Fruit fly (Drosophila melanogaster) whole organism, wandering third instar larva: Measurements from ENCODE around the gene sgg.

Source experiments
- Abd-B ChIP-seq: fragments of >200 bp; optimal IDR thresholded peaks from 2 replicates; lab custom pipeline; 2017; ENCODE audit warnings: missing biosample characterization, missing genetic modification characterization
- CG32264 ChIP-seq: fragments of 200-800 bp; sonication (Bioruptor generic); optimal IDR thresholded peaks from 2 replicates; lab custom pipeline; 2016; ENCODE audit warnings: missing biosample characterization, missing genetic modification characterization
- CG9705 ChIP-seq: fragments of 200-800 bp; sonication (Bioruptor generic); optimal IDR thresholded peaks from 2 replicates; lab custom pipeline; 2018; ENCODE audit warnings: missing biosample characterization, mild to moderate bottlenecking, missing genetic modification characterization
- CrebA ChIP-seq: fragments of 200-800 bp; sonication (Bioruptor generic); optimal IDR thresholded peaks from 2 replicates; lab custom pipeline; 2016; ENCODE audit warnings: missing biosample characterization, mild to moderate bottlenecking, missing genetic modification characterization, borderline replicate concordance
- Dfd ChIP-seq: fragments of >200 bp; optimal IDR thresholded peaks from 2 replicates; lab custom pipeline; 2017; ENCODE audit warnings: missing biosample characterization, missing genetic modification characterization
- Dif ChIP-seq: fragments of 200-275, 200-300 bp; sonication (Bioruptor generic); optimal IDR thresholded peaks from 2 replicates; lab custom pipeline; 2018; ENCODE audit warnings: missing biosample characterization, missing genetic modification characterization; ENCODE audit not compliant: partially characterized antibody
- GATAd ChIP-seq: sonication (Bioruptor generic); optimal IDR thresholded peaks from 2 replicates; lab custom pipeline; 2016; ENCODE audit warnings: missing biosample characterization, missing genetic modification characterization
- HLH106 ChIP-seq: fragments of 200-800 bp; optimal IDR thresholded peaks from 3 replicates; lab custom pipeline; 2019; ENCODE audit warnings: missing biosample characterization, mild to moderate bottlenecking, missing genetic modification characterization, moderate library complexity
- Hnf4 ChIP-seq: fragments of 200-800 bp; sonication (Bioruptor generic); optimal IDR thresholded peaks from 2 replicates; lab custom pipeline; 2016; ENCODE audit warnings: missing biosample characterization, mild to moderate bottlenecking, missing genetic modification characterization
- Hr78 ChIP-seq: fragments of >200 bp; optimal IDR thresholded peaks from 2 replicates; lab custom pipeline; 2017; ENCODE audit warnings: missing biosample characterization, missing genetic modification characterization
- Hr83 ChIP-seq: fragments of 200-300 bp; sonication (Bioruptor generic); optimal IDR thresholded peaks from 2 replicates; lab custom pipeline; 2016; ENCODE audit warnings: missing biosample characterization, mild to moderate bottlenecking, missing genetic modification characterization, moderate library complexity; ENCODE audit not compliant: poor library complexity, severe bottlenecking
- Jra ChIP-seq: sonication (Bioruptor generic); optimal IDR thresholded peaks from 2 replicates; lab custom pipeline; 2016; ENCODE audit warnings: missing biosample characterization, missing genetic modification characterization
- Mio ChIP-seq: sonication (Bioruptor generic); optimal IDR thresholded peaks from 2 replicates; lab custom pipeline; 2016; ENCODE audit warnings: missing biosample characterization, missing genetic modification characterization
- Myc ChIP-seq: fragments of >200 bp; optimal IDR thresholded peaks from 2 replicates; lab custom pipeline; 2017
- N ChIP-seq: fragments of >200 bp; optimal IDR thresholded peaks from 2 replicates; lab custom pipeline; 2018; ENCODE audit warnings: missing biosample characterization, missing external identifiers, missing genetic modification characterization
- OdsH ChIP-seq: fragments of 200-800 bp; sonication (Bioruptor generic); optimal IDR thresholded peaks from 2 replicates; lab custom pipeline; 2016; ENCODE audit warnings: missing biosample characterization, mild to moderate bottlenecking, missing genetic modification characterization
- Rel ChIP-seq, 2 experiments: fragments of 200-800 bp; sonication (Bioruptor generic) in 1 of 2; optimal IDR thresholded peaks; 2 replicates in 1 of 2; 3 replicates in 1 of 2; lab custom pipeline; 2016 to 2019; ENCODE audit warnings: mild to moderate bottlenecking in 2 of 2, missing biosample characterization in 2 of 2, missing genetic modification characterization in 2 of 2, moderate library complexity in 1 of 2
- Sp1 ChIP-seq: fragments of 200-800 bp; sonication (Bioruptor generic); optimal IDR thresholded peaks from 3 replicates; lab custom pipeline; 2019; ENCODE audit warnings: missing biosample characterization, mild to moderate bottlenecking, missing genetic modification characterization, moderate library complexity
- Vsx2 ChIP-seq: fragments of 200-300, 225-300 bp; sonication (Bioruptor generic); optimal IDR thresholded peaks from 2 replicates; lab custom pipeline; 2018; ENCODE audit warnings: missing biosample characterization, missing genetic modification characterization; ENCODE audit not compliant: partially characterized antibody
- br ChIP-seq: fragments of 200-800 bp; sonication (Bioruptor generic); optimal IDR thresholded peaks from 2 replicates; lab custom pipeline; 2016; ENCODE audit warnings: missing biosample characterization, missing genetic modification characterization
- brk ChIP-seq: fragments of 200-800 bp; sonication (Bioruptor generic); optimal IDR thresholded peaks from 2 replicates; lab custom pipeline; 2016; ENCODE audit warnings: missing biosample characterization, mild to moderate bottlenecking, missing genetic modification characterization
- dl ChIP-seq, 2 experiments: fragments of 175-275, 200-275 bp in 1 of 2; fragments of 200-275 bp in 1 of 2; sonication (Bioruptor generic); optimal IDR thresholded peaks; lab custom pipeline; 2018; ENCODE audit warnings: mild to moderate bottlenecking in 2 of 2, missing biosample characterization in 2 of 2, missing genetic modification characterization in 2 of 2, moderate library complexity in 2 of 2; ENCODE audit not compliant: partially characterized antibody in 2 of 2, insufficient read depth in 1 of 2
- dmrt93B ChIP-seq: fragments of 200-800 bp; sonication (Bioruptor generic); optimal IDR thresholded peaks from 2 replicates; lab custom pipeline; 2018; ENCODE audit warnings: missing biosample characterization, mild to moderate bottlenecking, missing genetic modification characterization
- dsf ChIP-seq: sonication (Bioruptor generic); optimal IDR thresholded peaks from 2 replicates; lab custom pipeline; 2016; ENCODE audit warnings: missing biosample characterization, missing genetic modification characterization, borderline replicate concordance
- ey ChIP-seq: fragments of 200-800 bp; sonication (Bioruptor generic); optimal IDR thresholded peaks from 2 replicates; lab custom pipeline; 2016; ENCODE audit warnings: missing biosample characterization, missing genetic modification characterization
- foxo ChIP-seq, 2 experiments: fragments of 200-800 bp; sonication (Bioruptor generic); optimal IDR thresholded peaks; 2 replicates in 1 of 2; 3 replicates in 1 of 2; lab custom pipeline; 2016 to 2017; ENCODE audit warnings: missing biosample characterization in 2 of 2, missing genetic modification characterization in 2 of 2
- fru ChIP-seq: fragments of 200-800 bp; sonication (Bioruptor generic); optimal IDR thresholded peaks from 3 replicates; lab custom pipeline; 2016; ENCODE audit warnings: missing biosample characterization, mild to moderate bottlenecking, missing genetic modification characterization
- h ChIP-seq: fragments of 200-800 bp; sonication (Bioruptor generic); optimal IDR thresholded peaks from 3 replicates; lab custom pipeline; 2016; ENCODE audit warnings: missing biosample characterization, mild to moderate bottlenecking, missing genetic modification characterization
- jim ChIP-seq: fragments of 175-275, 200-325 bp; sonication (Bioruptor generic); optimal IDR thresholded peaks from 2 replicates; lab custom pipeline; 2016; ENCODE audit warnings: missing biosample characterization, mild to moderate bottlenecking, missing genetic modification characterization
- lola ChIP-seq: fragments of >200 bp; optimal IDR thresholded peaks from 2 replicates; lab custom pipeline; 2017; ENCODE audit warnings: missing biosample characterization, missing genetic modification characterization
- pan ChIP-seq: fragments of >200 bp; optimal IDR thresholded peaks from 2 replicates; lab custom pipeline; 2017
- psq ChIP-seq: fragments of 200-800 bp; sonication (Bioruptor generic); optimal IDR thresholded peaks from 3 replicates; lab custom pipeline; 2017; ENCODE audit warnings: missing biosample characterization, mild to moderate bottlenecking, missing genetic modification characterization, moderate library complexity
- rgr ChIP-seq: fragments of 200-800 bp; sonication (Bioruptor generic); optimal IDR thresholded peaks from 3 replicates; lab custom pipeline; 2016; ENCODE audit warnings: missing biosample characterization, mild to moderate bottlenecking, missing genetic modification characterization
- sage ChIP-seq: fragments of 200-800 bp; sonication (Bioruptor generic); optimal IDR thresholded peaks from 2 replicates; lab custom pipeline; 2016; ENCODE audit warnings: missing biosample characterization, mild to moderate bottlenecking, missing genetic modification characterization
- sv ChIP-seq: fragments of 200-800 bp; sonication (Bioruptor generic); optimal IDR thresholded peaks from 3 replicates; lab custom pipeline; 2016; ENCODE audit warnings: missing biosample characterization, missing genetic modification characterization
- tai ChIP-seq: sonication (Bioruptor generic); optimal IDR thresholded peaks from 2 replicates; lab custom pipeline; 2016; ENCODE audit warnings: missing biosample characterization, missing genetic modification characterization
- usp ChIP-seq: fragments of >200 bp; optimal IDR thresholded peaks from 2 replicates; lab custom pipeline; 2017; ENCODE audit warnings: missing biosample characterization, missing genetic modification characterization
- woc ChIP-seq: sonication (Bioruptor generic); optimal IDR thresholded peaks from 2 replicates; lab custom pipeline; 2016; ENCODE audit warnings: missing biosample characterization, mild to moderate bottlenecking, missing genetic modification characterization

Gene sgg

DNA sequence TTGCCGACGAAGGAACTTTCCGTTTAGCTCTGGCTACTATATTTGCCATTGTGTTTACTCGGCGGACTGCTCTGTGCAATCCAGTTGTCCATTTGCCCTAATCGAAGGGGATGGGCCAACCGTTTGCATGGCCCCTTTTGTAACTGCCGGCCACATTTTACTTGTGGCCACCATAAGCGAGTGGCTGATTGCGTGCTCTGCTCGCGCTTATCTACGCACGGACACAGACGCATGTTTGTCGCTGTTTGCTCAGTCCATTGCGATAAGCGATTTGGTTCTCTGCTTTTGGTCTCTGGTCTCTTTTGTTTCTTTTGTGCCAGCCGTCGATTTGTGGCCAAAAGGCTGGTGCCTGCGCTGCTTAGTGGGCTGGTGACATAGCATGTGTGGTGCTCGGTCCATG is 43.1 kb upstream of the sgg start:
- no peak for TF ChIP-seq fru (GFP tag; lab: Kevin White, UChicago)
- no peak for TF ChIP-seq N (GFP tag; lab: Kevin White, UChicago)
- no peak for TF ChIP-seq jim
- TF ChIP-seq sage (GFP tag; lab: Kevin White, UChicago) = no peak
- no peak for TF ChIP-seq Mio (GFP tag; lab: Kevin White, UChicago)
- TF ChIP-seq Rel (GFP tag; optimal IDR thresholded peaks at IDR 0.05; lab: Kevin White, UChicago) = no peak
- no peak for TF ChIP-seq Rel (tag; optimal IDR thresholded peaks at IDR 0.05; lab: Kevin White, UChicago)
- TF ChIP-seq Jra = no peak
- TF ChIP-seq dmrt93B (GFP tag; lab: Kevin White, UChicago) = no peak
- TF ChIP-seq lola (GFP tag; lab: Kevin White, UChicago) = no peak
- TF ChIP-seq Myc (lab: Kevin White, UChicago) = no peak
- no peak for TF ChIP-seq GATAd (GFP tag; lab: Kevin White, UChicago)
- TF ChIP-seq CG32264 (GFP tag; lab: Kevin White, UChicago) = no peak
- no peak for TF ChIP-seq CG9705 (GFP tag; lab: Kevin White, UChicago)
- TF ChIP-seq h = no peak
- TF ChIP-seq HLH106 = no peak
- TF ChIP-seq pan (lab: Kevin White, UChicago) = no peak

DNA sequence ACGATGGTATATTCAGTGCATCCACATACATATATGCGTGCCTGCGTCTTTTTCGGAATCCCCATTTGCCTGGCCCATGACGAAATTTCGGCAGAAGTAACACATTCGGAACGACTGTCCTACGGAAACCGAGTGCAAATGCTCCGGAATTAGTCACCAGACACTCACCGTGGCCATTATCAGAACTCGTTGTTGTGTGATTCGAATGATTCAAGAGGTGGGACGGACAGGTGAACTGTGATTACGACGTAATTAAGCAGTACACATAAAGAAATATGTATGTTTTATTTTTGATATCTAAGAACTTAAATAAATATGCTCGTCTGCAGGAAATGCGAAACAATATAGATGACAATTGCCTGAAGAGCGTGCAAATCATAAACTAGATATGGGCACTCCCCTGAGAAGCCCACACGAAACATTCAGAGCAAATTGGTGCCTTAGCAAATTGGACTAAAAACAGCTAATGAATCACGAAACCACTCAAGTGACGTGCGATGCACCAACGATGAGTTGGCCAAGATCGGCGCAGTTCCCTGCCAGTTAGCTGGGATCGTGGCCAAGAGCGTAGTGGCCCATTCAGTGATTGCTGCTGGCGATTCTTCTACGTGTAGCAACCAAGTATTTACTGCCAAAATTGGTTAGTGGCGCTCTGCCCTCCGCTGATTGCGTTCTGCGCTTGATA is 42.3 kb upstream of the sgg start:
- no peak for TF ChIP-seq CG9705 (GFP tag; lab: Kevin White, UChicago)
- peak; percentile 29 for TF ChIP-seq psq (GFP tag; lab: Kevin White, UChicago)
- no peak for TF ChIP-seq Myc (lab: Kevin White, UChicago)
- TF ChIP-seq N (GFP tag; lab: Kevin White, UChicago) = no peak
- TF ChIP-seq Hr78 = no peak
- TF ChIP-seq tai (GFP tag; lab: Kevin White, UChicago) = no peak
- no peak for TF ChIP-seq CrebA (GFP tag; lab: Kevin White, UChicago)
- peak; percentile 46 for TF ChIP-seq h
- TF ChIP-seq lola (GFP tag; lab: Kevin White, UChicago) = no peak
- TF ChIP-seq dsf (GFP tag; lab: Kevin White, UChicago) = no peak
- no peak for TF ChIP-seq jim
- peak; percentile 21 for TF ChIP-seq Jra
- no peak for TF ChIP-seq Dfd (GFP tag; lab: Kevin White, UChicago)
- no peak for TF ChIP-seq usp (GFP tag; lab: Kevin White, UChicago)
- TF ChIP-seq brk (GFP tag; lab: Kevin White, UChicago) = no peak
- TF ChIP-seq dl (GFP tag; optimal IDR thresholded peaks at IDR 0.05; lab: Kevin White, UChicago; ENCODE audit: insufficient read depth in 1 of 2, partially characterized antibody in 2 of 2) = no peak
- no peak for TF ChIP-seq sage (GFP tag; lab: Kevin White, UChicago)
- TF ChIP-seq Abd-B (GFP tag; lab: Kevin White, UChicago) = no peak
- TF ChIP-seq ey = peak; percentile 60
- TF ChIP-seq rgr (GFP tag; lab: Kevin White, UChicago) = peak; percentile 46
- TF ChIP-seq sv (GFP tag; lab: Kevin White, UChicago) = no peak
- peak; percentile 67 for TF ChIP-seq fru (GFP tag; lab: Kevin White, UChicago)
- TF ChIP-seq br (GFP tag; lab: Kevin White, UChicago) = peak; percentile 43
- TF ChIP-seq Hr83 = no peak
- peak; percentile 34 for TF ChIP-seq dmrt93B (GFP tag; lab: Kevin White, UChicago)
- peak; percentile 44 for TF ChIP-seq HLH106
- TF ChIP-seq Rel (GFP tag; optimal IDR thresholded peaks at IDR 0.05; lab: Kevin White, UChicago) = no peak
- peak; percentile 75 for TF ChIP-seq Rel (tag; optimal IDR thresholded peaks at IDR 0.05; lab: Kevin White, UChicago)
- peak; percentile 56 for TF ChIP-seq Sp1 (GFP tag; lab: Kevin White, UChicago)
- no peak for TF ChIP-seq Hnf4 (GFP tag; lab: Kevin White, UChicago)
- no peak for TF ChIP-seq woc (GFP tag; lab: Kevin White, UChicago)
- TF ChIP-seq Dif (GFP tag; lab: Kevin White, UChicago) = no peak
- no peak for TF ChIP-seq Mio (GFP tag; lab: Kevin White, UChicago)
- TF ChIP-seq CG32264 (GFP tag; lab: Kevin White, UChicago) = no peak
- no peak for TF ChIP-seq pan (lab: Kevin White, UChicago)
- peak in 1 of 2 experiments; percentile 64 for TF ChIP-seq foxo (GFP tag; optimal IDR thresholded peaks at IDR 0.05; lab: Kevin White, UChicago)
- peak; percentile 11 for TF ChIP-seq OdsH (GFP tag; lab: Kevin White, UChicago)
- no peak for TF ChIP-seq Vsx2
- no peak for TF ChIP-seq GATAd (GFP tag; lab: Kevin White, UChicago)
